Fruit fly (Drosophila melanogaster) whole organism, pupa: ENCODE measurements around the gene Os-C.

ENCODE experiments used
- CG12605 ChIP-seq: fragments of 200-800 bp; sonication (Bioruptor generic); IDR thresholded peaks from 2 replicates; pipeline ENCODE4 v1.3.6; 2022; ENCODE audit warnings: missing biosample characterization, missing genetic modification characterization
- CG13204 ChIP-seq: fragments of 200-800 bp; sonication (Bioruptor generic); optimal IDR thresholded peaks from 2 replicates; lab custom pipeline; 2018; ENCODE audit warnings: missing biosample characterization, mild to moderate bottlenecking, missing genetic modification characterization, moderate library complexity
- CG15710 ChIP-seq: fragments of 200-800 bp; sonication (Bioruptor generic); optimal IDR thresholded peaks from 2 replicates; lab custom pipeline; 2018; ENCODE audit warnings: missing biosample characterization, mild to moderate bottlenecking, missing genetic modification characterization, moderate library complexity
- CG34367 ChIP-seq: fragments of 200-800 bp; sonication (Bioruptor generic); optimal IDR thresholded peaks from 2 replicates; lab custom pipeline; 2018; ENCODE audit warnings: missing biosample characterization, mild to moderate bottlenecking, missing genetic modification characterization
- CG4496 ChIP-seq: fragments of 200-800 bp; sonication (Bioruptor generic); IDR thresholded peaks from 3 replicates; pipeline ENCODE4 v1.3.6; 2022; ENCODE audit warnings: missing biosample characterization, missing genetic modification characterization
- D1 ChIP-seq: fragments of 200-800 bp; sonication (Bioruptor generic); optimal IDR thresholded peaks from 2 replicates; lab custom pipeline; 2018; ENCODE audit warnings: missing biosample characterization, mild to moderate bottlenecking, missing genetic modification characterization, moderate library complexity
- rn ChIP-seq: fragments of 200-800 bp; sonication (Bioruptor generic); IDR thresholded peaks from 2 replicates; pipeline ENCODE4 v1.3.6; 2022; ENCODE audit warnings: missing biosample characterization, missing genetic modification characterization

DNA sequence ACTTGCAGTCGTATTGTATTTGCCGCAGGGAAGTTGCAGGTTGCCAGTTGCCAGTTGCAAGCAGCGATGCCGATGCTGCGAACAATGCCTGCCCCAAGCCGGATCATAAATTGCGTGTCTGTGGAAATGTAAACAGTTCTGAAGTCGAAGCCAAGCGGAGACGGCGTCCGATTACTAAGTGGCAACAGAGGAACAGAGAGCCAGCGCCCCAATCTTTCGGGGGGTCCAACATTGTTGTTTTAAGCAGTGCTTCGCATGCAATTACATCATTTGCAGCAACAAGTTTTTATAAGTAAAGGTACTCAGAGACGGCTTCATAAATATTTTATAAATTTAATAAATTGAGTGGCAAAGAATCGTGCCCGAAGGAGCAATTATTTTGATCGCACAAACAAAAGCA, 24.3 kb upstream of the Os-C start:
- TF ChIP-seq CG15710 (tag; lab: Kevin White, UChicago) (no peak), CG34367 (tag; lab: Kevin White, UChicago) (no peak), rn (no peak), CG4496 (GFP tag; lab: Robert Waterston, UW) (no peak), CG12605 (GFP tag; lab: Robert Waterston, UW) (no peak), CG13204 (peak; percentile 10), D1 (tag; lab: Kevin White, UChicago) (no peak)
